Fruit fly (Drosophila melanogaster) whole organism, adult: ENCODE results near the gene CG14154.

Experiments
- CG11617 ChIP-seq: fragments of 200-800 bp; sonication (Bioruptor generic); optimal IDR thresholded peaks from 2 replicates; lab custom pipeline; 2017; ENCODE audit warnings: mild to moderate bottlenecking, missing biosample characterization, missing genetic modification reagents, missing genetic modification characterization
- CG14711 ChIP-seq: fragments of 200-800 bp; sonication (Bioruptor generic); optimal IDR thresholded peaks from 2 replicates; lab custom pipeline; 2018; ENCODE audit warnings: missing biosample characterization, mild to moderate bottlenecking, missing genetic modification characterization, moderate library complexity
- CG1620 ChIP-seq: fragments of 200-800 bp; sonication (Bioruptor generic); optimal IDR thresholded peaks from 2 replicates; lab custom pipeline; 2016; ENCODE audit warnings: missing biosample characterization, missing genetic modification characterization
- CG7045 ChIP-seq: fragments of 200-800 bp; sonication (Bioruptor generic); optimal IDR thresholded peaks from 2 replicates; lab custom pipeline; 2017; ENCODE audit warnings: missing biosample characterization, mild to moderate bottlenecking, missing genetic modification characterization
- CG7101 ChIP-seq: fragments of 200-800 bp; sonication (Bioruptor generic); optimal IDR thresholded peaks from 2 replicates; lab custom pipeline; 2018; ENCODE audit warnings: missing biosample characterization, mild to moderate bottlenecking, missing genetic modification characterization, moderate library complexity
- Clk ChIP-seq: fragments of 200-800 bp; sonication (Bioruptor generic); optimal IDR thresholded peaks from 2 replicates; lab custom pipeline; 2017; ENCODE audit warnings: missing biosample characterization, missing genetic modification characterization
- Hr96 ChIP-seq: fragments of 200-800 bp; sonication (Bioruptor generic); optimal IDR thresholded peaks from 2 replicates; lab custom pipeline; 2016; ENCODE audit warnings: missing biosample characterization, missing genetic modification characterization
- bab1 ChIP-seq: fragments of 200-800 bp; sonication (Bioruptor generic); optimal IDR thresholded peaks from 3 replicates; lab custom pipeline; 2019; ENCODE audit warnings: missing biosample characterization, mild to moderate bottlenecking, missing genetic modification characterization, moderate library complexity
- kay ChIP-seq: fragments of 200-800 bp; sonication (Bioruptor generic); peaks from one replicate; lab custom pipeline; 2016; ENCODE audit warnings: missing biosample characterization, missing genetic modification characterization, borderline replicate concordance
- ovo ChIP-seq: fragments of 200-800 bp; sonication (Bioruptor generic); optimal IDR thresholded peaks from 2 replicates; lab custom pipeline; 2016; ENCODE audit warnings: missing biosample characterization, missing genetic modification characterization
- pad ChIP-seq: fragments of 200-800 bp; sonication (Bioruptor generic); optimal IDR thresholded peaks from 3 replicates; lab custom pipeline; 2017; ENCODE audit warnings: missing biosample characterization, missing genetic modification characterization, mild to moderate bottlenecking, moderate library complexity, missing genetic modification reagents
- tj ChIP-seq: fragments of 200-800 bp; sonication (Bioruptor generic); optimal IDR thresholded peaks from 3 replicates; lab custom pipeline; 2017; ENCODE audit warnings: missing biosample characterization, mild to moderate bottlenecking, missing genetic modification characterization, moderate library complexity

dm6 chr3L:10675635-10676393, 34.1 kb downstream of the CG14154 start:
- TF ChIP-seq CG11617 (GFP tag; lab: Kevin White, UChicago) (peak; percentile 5), Hr96 (no peak), CG1620 (GFP tag; lab: Kevin White, UChicago) (no peak), Clk (GFP tag; lab: Kevin White, UChicago) (no peak), pad (no peak), tj (GFP tag; lab: Kevin White, UChicago) (peak; percentile 98), ovo (GFP tag; lab: Kevin White, UChicago) (no peak), CG14711 (tag; lab: Kevin White, UChicago) (no peak), CG7045 (GFP tag; lab: Kevin White, UChicago) (no peak), bab1 (GFP tag; lab: Kevin White, UChicago) (no peak), kay (GFP tag; lab: Kevin White, UChicago) (peak; percentile 67), CG7101 (no peak)
